Fruit fly (Drosophila melanogaster): ENCODE measurements around the gene epsilonCOP.
A peak's percentile ranks its signal among the peaks of the same experiment; 100 is the strongest.

The epsilonCOP gene

dm6 chr2L:6508666-6509065 lies 19.8 kb downstream of the epsilonCOP start (continued):
- TF ChIP-seq pros (GFP tag; optimal IDR thresholded peaks at IDR 0.05) (no peak), CG32767 (GFP tag; IDR thresholded peaks at IDR 0.05) (no peak), Hr51 (GFP tag; optimal IDR thresholded peaks at IDR 0.05) (peak in 1 of 2 experiments; percentile 40), lilli (GFP tag; optimal IDR thresholded peaks at IDR 0.05) (no peak), Atf6 (GFP tag; IDR thresholded peaks at IDR 0.05) (no peak), mld (GFP tag; IDR thresholded peaks at IDR 0.05; ENCODE audit: partially characterized antibody) (no peak), CG31224 (GFP tag; IDR thresholded peaks at IDR 0.05) (no peak), CG6254 (GFP tag; optimal IDR thresholded peaks at IDR 0.05) (peak; percentile 28), slp2 (GFP tag; optimal IDR thresholded peaks at IDR 0.05) (no peak), Bteb2 (GFP tag; optimal IDR thresholded peaks at IDR 0.05) (no peak), lov (optimal IDR thresholded peaks at IDR 0.05) (no peak), lov (GFP tag; IDR thresholded peaks at IDR 0.05) (no peak), trh (GFP tag; optimal IDR thresholded peaks at IDR 0.05) (no peak), H15 (GFP tag; IDR thresholded peaks at IDR 0.05) (no peak), caup (GFP tag; optimal IDR thresholded peaks at IDR 0.05; ENCODE audit: severe bottlenecking) (no peak), eve (GFP tag; optimal IDR thresholded peaks at IDR 0.05) (peak in 1 of 2 experiments; percentile 51), Oli (tag; optimal IDR thresholded peaks at IDR 0.05) (peak; percentile 49), CG17385 (GFP tag; optimal IDR thresholded peaks at IDR 0.05) (peak; percentile 29), D19A (tag; optimal IDR thresholded peaks at IDR 0.05) (peak; percentile 32), trem (tag; optimal IDR thresholded peaks at IDR 0.05) (no peak), CG2712 (tag; optimal IDR thresholded peaks at IDR 0.05) (peak; percentile 47), HLH54F (GFP tag; optimal IDR thresholded peaks at IDR 0.05) (no peak), CG8290 (GFP tag; optimal IDR thresholded peaks at IDR 0.05) (no peak), CG8290 (tag; optimal IDR thresholded peaks at IDR 0.05) (no peak), gcm (GFP tag; optimal IDR thresholded peaks at IDR 0.05) (peak; percentile 12), zen2 (GFP tag; IDR thresholded peaks at IDR 0.05; ENCODE audit: partially characterized antibody) (no peak), Six4 (GFP tag; optimal IDR thresholded peaks at IDR 0.05) (no peak), sd (tag; optimal IDR thresholded peaks at IDR 0.05) (no peak), grau (tag; optimal IDR thresholded peaks at IDR 0.05) (peak; percentile 38), Blimp-1 (GFP tag; optimal IDR thresholded peaks at IDR 0.05) (peak; percentile 40), slbo (GFP tag; IDR thresholded peaks at IDR 0.05) (no peak), CG17361 (GFP tag; IDR thresholded peaks at IDR 0.05) (peak; percentile 28; the same call in 1 of the 3 replicates), Fer1 (GFP tag; optimal IDR thresholded peaks at IDR 0.05) (no peak), Drgx (GFP tag; IDR thresholded peaks at IDR 0.05) (peak; percentile 46; the same call in 1 of the 2 replicates), CG15696 (tag; optimal IDR thresholded peaks at IDR 0.05) (peak; percentile 19), abd-A (tag; optimal IDR thresholded peaks at IDR 0.05) (no peak), CG18262 (tag; optimal IDR thresholded peaks at IDR 0.05) (peak; percentile 51), CG14441 (GFP tag; IDR thresholded peaks at IDR 0.05) (no peak), row (GFP tag; IDR thresholded peaks at IDR 0.05) (peak; percentile 32; the same call in 2 of the 3 replicates), Camta (GFP tag; optimal IDR thresholded peaks at IDR 0.05) (no peak), Eip74EF (GFP tag; optimal IDR thresholded peaks at IDR 0.05) (peak in 1 of 2 experiments; percentile 22), CG1603 (tag; optimal IDR thresholded peaks at IDR 0.05) (peak; percentile 46), sim (GFP tag; IDR thresholded peaks at IDR 0.05) (no peak), Sox102F (GFP tag; optimal IDR thresholded peaks at IDR 0.05) (peak; percentile 57), Dfd (GFP tag; optimal IDR thresholded peaks at IDR 0.05) (no peak), stwl (tag; optimal IDR thresholded peaks at IDR 0.05) (no peak), CG12659 (GFP tag; optimal IDR thresholded peaks at IDR 0.05) (no peak), gcm2 (GFP tag; optimal IDR thresholded peaks at IDR 0.05) (no peak), CG4707 (GFP tag; optimal IDR thresholded peaks at IDR 0.05) (no peak), hth (optimal IDR thresholded peaks at IDR 0.05) (no peak), ab (GFP tag; optimal IDR thresholded peaks at IDR 0.05) (no peak)

Data from whole organism, embryonic.